Worm (Caenorhabditis elegans): Measurements from ENCODE around the gene Y110A2AL.9.

DNA sequence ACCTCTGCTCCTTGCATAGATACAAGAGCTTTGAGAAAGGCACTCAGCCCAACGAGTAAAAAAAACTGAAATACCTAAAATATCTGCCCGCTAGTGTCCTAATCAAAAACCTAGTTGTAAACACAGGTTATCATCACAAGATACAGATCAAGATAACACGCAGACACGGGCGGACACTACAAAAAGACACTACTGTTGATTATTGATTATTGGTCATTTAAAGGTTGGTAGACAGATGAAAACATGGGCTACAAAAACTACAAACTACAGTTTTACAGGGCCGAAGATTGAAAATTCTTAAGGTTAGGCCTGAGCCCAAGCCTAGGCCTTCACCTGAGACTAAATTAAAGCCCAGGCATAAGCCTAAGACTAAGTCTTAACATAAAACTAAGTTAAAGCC lies 7.6 kb downstream of the Y110A2AL.9 start:
- no peak for TF ChIP-seq unc-39 (tag; optimal IDR thresholded peaks at IDR 0.05)
- TF ChIP-seq ztf-11 (tag; optimal IDR thresholded peaks at IDR 0.05) = no peak
- no peak for TF ChIP-seq nhr-25 (tag; optimal IDR thresholded peaks at IDR 0.05)
- no peak for TF ChIP-seq unc-62 (GFP tag; optimal IDR thresholded peaks at IDR 0.05)
- no peak for TF ChIP-seq nhr-11 (tag; optimal IDR thresholded peaks at IDR 0.05)
- TF ChIP-seq aly-2 (tag; optimal IDR thresholded peaks at IDR 0.05) = no peak
- TF ChIP-seq lin-39 (tag; optimal IDR thresholded peaks at IDR 0.05) = no peak
- no peak for TF ChIP-seq nhr-77 (tag; optimal IDR thresholded peaks at IDR 0.05)
